Worm (Caenorhabditis elegans) whole organism, L3 larva: ENCODE data around the gene srz-66.

Source experiments
- aly-2 ChIP-seq: fragments of 150-350 bp; optimal IDR thresholded peaks from 2 replicates; lab custom pipeline; 2014; ENCODE audit warnings: missing biosample characterization, missing genetic modification characterization
- ceh-82 ChIP-seq: fragments of 150-350 bp; optimal IDR thresholded peaks from 2 replicates; lab custom pipeline; 2014; ENCODE audit warnings: missing biosample characterization, missing genetic modification characterization
- egl-27 ChIP-seq: sonication (generic microtip); optimal IDR thresholded peaks from 4 replicates; lab custom pipeline; 2017; ENCODE audit warnings: missing biosample characterization, missing genetic modification reagents, missing genetic modification characterization
- elt-1 ChIP-seq: fragments of 150-350 bp; optimal IDR thresholded peaks from 2 replicates; lab custom pipeline; 2014; ENCODE audit warnings: missing biosample characterization, missing genetic modification characterization
- eor-1 ChIP-seq, 2 experiments: fragments of 150-350 bp; optimal IDR thresholded peaks; 2 replicates each; lab custom pipeline; 2014 to 2018; ENCODE audit warnings: missing biosample characterization in 2 of 2, missing genetic modification characterization in 2 of 2
- fkh-10 ChIP-seq: sonication (generic microtip); optimal IDR thresholded peaks from 2 replicates; lab custom pipeline; 2017; ENCODE audit warnings: missing biosample characterization, missing genetic modification reagents, missing genetic modification characterization
- fos-1 ChIP-seq: fragments of 150-350 bp; optimal IDR thresholded peaks from 2 replicates; lab custom pipeline; 2014; ENCODE audit warnings: missing biosample characterization, missing genetic modification characterization
- hmg-11 ChIP-seq: sonication (generic microtip); optimal IDR thresholded peaks from 2 replicates; lab custom pipeline; 2016; ENCODE audit warnings: missing genetic modification characterization, missing compliant biosample characterization
- jun-1 ChIP-seq: fragments of 150-350 bp; optimal IDR thresholded peaks from 2 replicates; lab custom pipeline; 2014; ENCODE audit warnings: missing biosample characterization, missing genetic modification reagents, missing genetic modification characterization
- nfya-1 ChIP-seq: sonication (generic microtip); optimal IDR thresholded peaks from 2 replicates; lab custom pipeline; 2017; ENCODE audit warnings: missing genetic modification characterization, mild to moderate bottlenecking, missing compliant biosample characterization, antibody characterized with exemption, moderate library complexity; ENCODE audit not compliant: insufficient read depth
- nhr-11 ChIP-seq: fragments of 150-350 bp; optimal IDR thresholded peaks from 2 replicates; lab custom pipeline; 2014; ENCODE audit warnings: missing biosample characterization, missing genetic modification characterization
- nhr-237 ChIP-seq: fragments of 150-350 bp; optimal IDR thresholded peaks from 2 replicates; lab custom pipeline; 2014; ENCODE audit warnings: missing biosample characterization, missing genetic modification characterization
- pha-4 ChIP-seq: fragments of 150-350 bp; optimal IDR thresholded peaks from 2 replicates; lab custom pipeline; 2014; ENCODE audit warnings: missing biosample characterization, missing genetic modification reagents, missing genetic modification characterization
- sea-2 ChIP-seq: fragments of 150-350 bp; sonication (generic microtip); optimal IDR thresholded peaks from 4 replicates; lab custom pipeline; 2014; ENCODE audit warnings: missing biosample characterization, missing genetic modification reagents, missing genetic modification characterization

- TF ChIP-seq nhr-237 (no peak), fkh-10 (GFP tag; lab: Kevin White, UChicago) (no peak), pha-4 (tag; lab: Kevin White, UChicago) (no peak), egl-27 (no peak), aly-2 (no peak), sea-2 (GFP tag; lab: Kevin White, UChicago) (no peak), fos-1 (tag; lab: Kevin White, UChicago) (no peak), nhr-11 (no peak), nfya-1 (tag; lab: Kevin White, UChicago) (no peak), hmg-11 (tag; lab: Kevin White, UChicago) (no peak), eor-1 (tag; optimal IDR thresholded peaks at IDR 0.05; lab: Kevin White, UChicago) (no peak), elt-1 (tag; lab: Kevin White, UChicago) (no peak), jun-1 (tag; lab: Kevin White, UChicago) (no peak), ceh-82 (tag; lab: Kevin White, UChicago) (no peak)
Measured at ce11 chrV:17155384-17155858, 11.9 kb downstream of the srz-66 start, which contains the start of gene F40D4.17.
